Fruit fly (Drosophila melanogaster) whole organism, embryonic: ENCODE data around the gene Rchy1.

Source experiments
- Ada2b ChIP-seq: fragments of 200-800 bp; sonication (Bioruptor generic); IDR thresholded peaks from 2 replicates; pipeline ENCODE4 v1.3.6; 2022; ENCODE audit warnings: missing biosample characterization, missing genetic modification characterization
- CG11560 ChIP-seq: fragments of 200-800 bp; sonication (Bioruptor generic); IDR thresholded peaks from 3 replicates; pipeline ENCODE4 v1.3.6; 2022; ENCODE audit warnings: missing biosample characterization, missing genetic modification characterization
- CG15011 ChIP-seq: fragments of 200-800 bp; sonication (Bioruptor generic); optimal IDR thresholded peaks from 3 replicates; lab custom pipeline; 2018; ENCODE audit warnings: missing biosample characterization, mild to moderate bottlenecking, missing genetic modification characterization
- CG15514 ChIP-seq: fragments of 200-800 bp; sonication (Bioruptor generic); optimal IDR thresholded peaks from 3 replicates; lab custom pipeline; 2017; ENCODE audit warnings: missing biosample characterization, missing genetic modification characterization, mild to moderate bottlenecking, moderate library complexity, missing genetic modification reagents
- CG1602 ChIP-seq: fragments of 200-800 bp; sonication (Bioruptor generic); optimal IDR thresholded peaks from 3 replicates; lab custom pipeline; 2016; ENCODE audit warnings: missing biosample characterization, missing genetic modification characterization
- CG18011 ChIP-seq: fragments of 200-800 bp; sonication (Bioruptor generic); optimal IDR thresholded peaks from 2 replicates; lab custom pipeline; 2017; ENCODE audit warnings: missing biosample characterization, missing genetic modification characterization, mild to moderate bottlenecking, moderate library complexity, missing genotype
- CG32772 ChIP-seq: fragments of 200-800 bp; sonication (Bioruptor generic); IDR thresholded peaks from 2 replicates; pipeline ENCODE4 v1.3.6; 2022; ENCODE audit warnings: missing biosample characterization, missing genetic modification characterization
- CG3407 ChIP-seq: fragments of 200-800 bp; sonication (Bioruptor generic); optimal IDR thresholded peaks from 2 replicates; lab custom pipeline; 2018; ENCODE audit warnings: missing biosample characterization, mild to moderate bottlenecking, missing genetic modification characterization
- CG4424 ChIP-seq: fragments of 200-800 bp; sonication (Bioruptor generic); optimal IDR thresholded peaks from 3 replicates; lab custom pipeline; 2016; ENCODE audit warnings: missing biosample characterization, missing genetic modification characterization
- CG4707 ChIP-seq: fragments of 200-800 bp; sonication (Bioruptor generic); optimal IDR thresholded peaks from 2 replicates; lab custom pipeline; 2018; ENCODE audit warnings: missing biosample characterization, mild to moderate bottlenecking, missing genetic modification characterization, moderate library complexity
- CG8924 ChIP-seq: fragments of 200-800 bp; optimal IDR thresholded peaks from 3 replicates; lab custom pipeline; 2019; ENCODE audit warnings: missing biosample characterization, mild to moderate bottlenecking, missing genetic modification characterization, moderate library complexity
- CkIIα-i1 ChIP-seq: fragments of 200-800 bp; sonication (Bioruptor generic); IDR thresholded peaks from 2 replicates; pipeline ENCODE4 v1.3.6; 2022; ENCODE audit warnings: missing biosample characterization, missing genetic modification characterization
- D19B ChIP-seq: fragments of 200-800 bp; sonication (Bioruptor generic); optimal IDR thresholded peaks from 2 replicates; lab custom pipeline; 2017; ENCODE audit warnings: missing biosample characterization, mild to moderate bottlenecking, missing genetic modification characterization
- Dbx ChIP-seq: fragments of 200-800 bp; sonication (Bioruptor generic); IDR thresholded peaks from 3 replicates; pipeline ENCODE4 v1.3.6; 2022; ENCODE audit warnings: missing biosample characterization, missing genetic modification characterization
- Doc3 ChIP-seq: fragments of 200-800 bp; sonication (Bioruptor generic); IDR thresholded peaks from 3 replicates; pipeline ENCODE4 v1.3.6; 2022; ENCODE audit warnings: missing biosample characterization, missing genetic modification characterization; ENCODE audit not compliant: partially characterized antibody
- Dp ChIP-seq: fragments of 200-800 bp; sonication (Bioruptor generic); optimal IDR thresholded peaks from 2 replicates; lab custom pipeline; 2018; ENCODE audit warnings: missing biosample characterization, mild to moderate bottlenecking, missing genetic modification characterization, moderate library complexity
- Dref ChIP-seq: fragments of 200-800 bp; sonication (Bioruptor generic); IDR thresholded peaks from 2 replicates; pipeline ENCODE4 v1.3.6; 2022; ENCODE audit warnings: missing biosample characterization, missing genetic modification characterization
- H15 ChIP-seq: fragments of 200-800 bp; sonication (Bioruptor generic); IDR thresholded peaks from 3 replicates; pipeline ENCODE4 v1.3.6; 2022; ENCODE audit warnings: missing biosample characterization, missing genetic modification characterization
- Hr3 ChIP-seq: fragments of 200-800 bp; sonication (Bioruptor generic); optimal IDR thresholded peaks from 3 replicates; lab custom pipeline; 2016; ENCODE audit warnings: missing biosample characterization, missing genetic modification characterization
- MESR4 ChIP-seq: fragments of 200-800 bp; sonication (Bioruptor generic); optimal IDR thresholded peaks from 2 replicates; lab custom pipeline; 2018; ENCODE audit warnings: missing biosample characterization, mild to moderate bottlenecking, missing genetic modification characterization, moderate library complexity
- Max ChIP-seq: fragments of 200-800 bp; sonication (Bioruptor generic); optimal IDR thresholded peaks from 2 replicates; lab custom pipeline; 2016; ENCODE audit warnings: missing biosample characterization, mild to moderate bottlenecking, missing genetic modification characterization
- NfI ChIP-seq: fragments of 200-800 bp; sonication (Bioruptor generic); optimal IDR thresholded peaks from 3 replicates; lab custom pipeline; 2018; ENCODE audit warnings: missing biosample characterization, mild to moderate bottlenecking, missing genetic modification characterization, moderate library complexity
- Opbp ChIP-seq: fragments of 200-800 bp; sonication (Bioruptor generic); IDR thresholded peaks from 3 replicates; pipeline ENCODE4 v1.3.6; 2022; ENCODE audit warnings: missing biosample characterization, missing genetic modification characterization; ENCODE audit not compliant: partially characterized antibody
- Optix ChIP-seq: fragments of 200-800 bp; sonication (Bioruptor generic); IDR thresholded peaks from 3 replicates; pipeline ENCODE4 v1.3.6; 2022; ENCODE audit warnings: missing biosample characterization, missing genetic modification characterization
- Ptx1 ChIP-seq: fragments of 200-800 bp; sonication (Bioruptor generic); IDR thresholded peaks from 2 replicates; pipeline ENCODE4 v1.3.6; 2022; ENCODE audit warnings: missing biosample characterization, missing genetic modification characterization
- Rx ChIP-seq: fragments of 200-800 bp; sonication (Bioruptor generic); IDR thresholded peaks from 2 replicates; pipeline ENCODE4 v1.3.6; 2022; ENCODE audit warnings: missing biosample characterization, missing genetic modification characterization
- Scr ChIP-seq: fragments of 200-800 bp; sonication (Bioruptor generic); IDR thresholded peaks from 2 replicates; pipeline ENCODE4 v1.3.6; 2022; ENCODE audit warnings: missing biosample characterization, missing genetic modification characterization; ENCODE audit not compliant: partially characterized antibody
- Taf1 ChIP-seq: fragments of 200-800 bp; sonication (Bioruptor generic); IDR thresholded peaks from 2 replicates; pipeline ENCODE4 v1.3.6; 2022; ENCODE audit warnings: missing biosample characterization, missing genetic modification characterization
- Vsx1 ChIP-seq: fragments of 200-800 bp; sonication (Bioruptor generic); optimal IDR thresholded peaks from 2 replicates; lab custom pipeline; 2017; ENCODE audit warnings: missing biosample characterization, mild to moderate bottlenecking, missing genetic modification characterization, missing genetic modification reagents
- bbx ChIP-seq: fragments of 200-800 bp; sonication (Bioruptor generic); IDR thresholded peaks from 2 replicates; pipeline ENCODE4 v1.3.6; 2022; ENCODE audit warnings: missing biosample characterization, missing genetic modification characterization; ENCODE audit not compliant: partially characterized antibody
- caup ChIP-seq: fragments of 200-800 bp; sonication (Bioruptor generic); optimal IDR thresholded peaks from 3 replicates; lab custom pipeline; 2017; ENCODE audit warnings: missing biosample characterization, mild to moderate bottlenecking, missing genetic modification characterization, moderate library complexity; ENCODE audit not compliant: severe bottlenecking
- chm ChIP-seq: fragments of 200-800 bp; sonication (Bioruptor generic); IDR thresholded peaks from 2 replicates; pipeline ENCODE4 v1.3.6; 2022; ENCODE audit warnings: missing biosample characterization, missing genetic modification characterization
- dpn ChIP-seq, 2 experiments: fragments of 200-800 bp; sonication (Bioruptor generic); optimal IDR thresholded peaks; 3 replicates each; lab custom pipeline; 2016; ENCODE audit warnings: missing biosample characterization in 2 of 2, missing genetic modification characterization in 2 of 2
- ftz-f1 ChIP-seq: fragments of 200-800 bp; sonication (Bioruptor generic); optimal IDR thresholded peaks from 2 replicates; lab custom pipeline; 2016; ENCODE audit warnings: missing biosample characterization, missing genetic modification characterization
- grn ChIP-seq: fragments of 200-800 bp; sonication (Bioruptor generic); optimal IDR thresholded peaks from 3 replicates; lab custom pipeline; 2017; ENCODE audit warnings: missing biosample characterization, missing genetic modification characterization
- gt ChIP-seq: fragments of 200-800 bp; sonication (Bioruptor generic); IDR thresholded peaks from 2 replicates; pipeline ENCODE4 v1.3.6; 2022; ENCODE audit warnings: missing biosample characterization, missing genetic modification characterization
- hth ChIP-seq: fragments of >200 bp; optimal IDR thresholded peaks from 2 replicates; lab custom pipeline; 2017; ENCODE audit warnings: inconsistent platforms
- lmd ChIP-seq: fragments of 200-800 bp; sonication (Bioruptor generic); IDR thresholded peaks from 2 replicates; pipeline ENCODE4 v1.3.6; 2022; ENCODE audit warnings: missing biosample characterization, missing genetic modification characterization
- mld ChIP-seq: fragments of 200-800 bp; sonication (Bioruptor generic); IDR thresholded peaks from 3 replicates; pipeline ENCODE4 v1.3.6; 2022; ENCODE audit warnings: missing biosample characterization, missing genetic modification characterization; ENCODE audit not compliant: partially characterized antibody
- repo ChIP-seq: fragments of 200-800 bp; sonication (Bioruptor generic); optimal IDR thresholded peaks from 2 replicates; lab custom pipeline; 2016; ENCODE audit warnings: missing biosample characterization, missing genetic modification characterization
- ro ChIP-seq: fragments of 200-800 bp; sonication (Bioruptor generic); IDR thresholded peaks from 2 replicates; pipeline ENCODE4 v1.3.6; 2022; ENCODE audit warnings: missing biosample characterization, missing genetic modification characterization
- row ChIP-seq: fragments of 200-800 bp; sonication (Bioruptor generic); IDR thresholded peaks from 3 replicates; pipeline ENCODE4 v1.3.6; 2022; ENCODE audit warnings: missing biosample characterization, missing genetic modification characterization
- run ChIP-seq: fragments of 200-800 bp; sonication (Bioruptor generic); optimal IDR thresholded peaks from 3 replicates; lab custom pipeline; 2018; ENCODE audit warnings: missing biosample characterization, mild to moderate bottlenecking, missing genetic modification characterization
- seq ChIP-seq: fragments of 200-800 bp; sonication (Bioruptor generic); IDR thresholded peaks from 2 replicates; pipeline ENCODE4 v1.3.6; 2022; ENCODE audit warnings: missing biosample characterization, missing genetic modification characterization
- sob ChIP-seq: fragments of 200-800 bp; sonication (Bioruptor generic); IDR thresholded peaks from 2 replicates; pipeline ENCODE4 v1.3.6; 2022; ENCODE audit warnings: missing biosample characterization, missing genetic modification characterization
- sqz ChIP-seq: fragments of 200-800 bp; sonication (Bioruptor generic); optimal IDR thresholded peaks from 3 replicates; lab custom pipeline; 2018; ENCODE audit warnings: missing biosample characterization, mild to moderate bottlenecking, missing genetic modification characterization
- tll ChIP-seq, 2 experiments: fragments of 200-800 bp in 1 of 2; fragments of >200 bp in 1 of 2; sonication (Bioruptor generic) in 1 of 2; optimal IDR thresholded peaks; 2 replicates each; lab custom pipeline; 2017 to 2019; ENCODE audit warnings: missing biosample characterization in 2 of 2, missing genetic modification characterization in 2 of 2, mild to moderate bottlenecking in 1 of 2, moderate library complexity in 1 of 2
- twi ChIP-seq: fragments of 200-800 bp; optimal IDR thresholded peaks from 2 replicates; lab custom pipeline; 2019; ENCODE audit warnings: missing biosample characterization, mild to moderate bottlenecking, missing genetic modification characterization, moderate library complexity
- tx ChIP-seq: fragments of 200-800 bp; sonication (Bioruptor generic); optimal IDR thresholded peaks from 2 replicates; lab custom pipeline; 2016; ENCODE audit warnings: missing biosample characterization, missing genetic modification characterization

Rchy1 gene

dm6 chr2L:6471978-6472776 lies 6.7 kb upstream of the Rchy1 start:
- TF ChIP-seq CkIIα-i1 (no peak), sqz (no peak), Dp (GFP tag; lab: Kevin White, UChicago) (no peak), CG8924 (tag; lab: Kevin White, UChicago) (no peak), Ptx1 (GFP tag; lab: Robert Waterston, UW) (no peak), Taf1 (GFP tag; lab: Robert Waterston, UW) (peak; percentile 32; the same call in 1 of the 2 replicates), NfI (GFP tag; lab: Kevin White, UChicago) (no peak), CG32772 (no peak), D19B (GFP tag; lab: Kevin White, UChicago) (peak; percentile 92), Dbx (no peak), Doc3 (GFP tag; lab: Robert Waterston, UW) (no peak), tx (GFP tag; lab: Kevin White, UChicago) (no peak), H15 (GFP tag; lab: Robert Waterston, UW) (no peak), lmd (GFP tag; lab: Robert Waterston, UW) (0 out of 2 replicates have a peak, but pooled peaks have one; percentile 14), CG18011 (GFP tag; lab: Kevin White, UChicago) (no peak), chm (no peak), gt (GFP tag; lab: Robert Waterston, UW) (no peak), CG15514 (GFP tag; lab: Kevin White, UChicago) (no peak), Scr (no peak), CG11560 (tag; lab: Robert Waterston, UW) (no peak), CG4424 (GFP tag; lab: Kevin White, UChicago) (no peak), run (tag; lab: Kevin White, UChicago) (no peak), Opbp (GFP tag; lab: Robert Waterston, UW) (0 out of 3 replicates have a peak, but pooled peaks have one; percentile 25), CG3407 (GFP tag; lab: Kevin White, UChicago) (no peak), tll (GFP tag; optimal IDR thresholded peaks at IDR 0.05; lab: Kevin White, UChicago) (no peak), Vsx1 (GFP tag; lab: Kevin White, UChicago) (no peak), dpn (GFP tag; optimal IDR thresholded peaks at IDR 0.05; lab: Kevin White, UChicago) (no peak), CG1602 (GFP tag; lab: Kevin White, UChicago) (no peak), ftz-f1 (GFP tag; lab: Kevin White, UChicago) (no peak), Optix (GFP tag; lab: Robert Waterston, UW) (no peak), sob (0 out of 2 replicates have a peak, but pooled peaks have one; percentile 5), twi (tag; lab: Kevin White, UChicago) (no peak), Ada2b (GFP tag; lab: Robert Waterston, UW) (no peak), row (GFP tag; lab: Robert Waterston, UW) (peak; percentile 49), caup (no peak), grn (GFP tag; lab: Kevin White, UChicago) (no peak), CG15011 (GFP tag; lab: Kevin White, UChicago) (no peak), CG4707 (GFP tag; lab: Kevin White, UChicago) (no peak), repo (GFP tag; lab: Kevin White, UChicago) (no peak), Max (no peak), Hr3 (GFP tag; lab: Kevin White, UChicago) (no peak), ro (GFP tag; lab: Robert Waterston, UW) (no peak), seq (GFP tag; lab: Robert Waterston, UW) (0 out of 2 replicates have a peak, but pooled peaks have one; percentile 18), mld (no peak), Dref (GFP tag; lab: Robert Waterston, UW) (no peak), MESR4 (GFP tag; lab: Kevin White, UChicago) (no peak), Rx (GFP tag; lab: Robert Waterston, UW) (no peak), hth (lab: Kevin White, UChicago) (no peak), bbx (GFP tag; lab: Robert Waterston, UW) (peak; percentile 40; the same call in 1 of the 2 replicates)
